Fruit fly (Drosophila melanogaster) whole organism, embryonic: ENCODE results near the gene CG32647.
A peak's percentile ranks its signal among the peaks of the same experiment; 100 is the strongest.

Source experiments
- Antp ChIP-seq: fragments of 200-800 bp; sonication (Bioruptor generic); optimal IDR thresholded peaks from 3 replicates; lab custom pipeline; 2016; ENCODE audit warnings: missing biosample characterization, missing genetic modification characterization
- Bteb2 ChIP-seq: fragments of 200-800 bp; sonication (Bioruptor generic); optimal IDR thresholded peaks from 2 replicates; lab custom pipeline; 2016; ENCODE audit warnings: missing biosample characterization, missing genetic modification characterization
- CG10321 ChIP-seq: fragments of 200-800 bp; sonication (Bioruptor generic); IDR thresholded peaks from 2 replicates; pipeline ENCODE4 v1.3.6; 2022; ENCODE audit warnings: missing biosample characterization, missing genetic modification characterization
- CG10366 ChIP-seq: fragments of 200-800 bp; sonication (Bioruptor generic); IDR thresholded peaks from 2 replicates; pipeline ENCODE4 v1.3.6; 2022; ENCODE audit warnings: missing biosample characterization, missing genetic modification characterization
- CG10431 ChIP-seq: fragments of 200-800 bp; sonication (Bioruptor generic); optimal IDR thresholded peaks from 3 replicates; lab custom pipeline; 2018; ENCODE audit warnings: missing biosample characterization, mild to moderate bottlenecking, missing genetic modification characterization
- CG10462 ChIP-seq: fragments of 200-800 bp; sonication (Bioruptor generic); optimal IDR thresholded peaks from 2 replicates; lab custom pipeline; 2016; ENCODE audit warnings: missing biosample characterization, missing genetic modification characterization
- CG11504 ChIP-seq: fragments of 200-800 bp; sonication (Bioruptor generic); optimal IDR thresholded peaks from 3 replicates; lab custom pipeline; 2019; ENCODE audit warnings: missing biosample characterization, mild to moderate bottlenecking, missing genetic modification characterization, moderate library complexity
- CG12391 ChIP-seq: fragments of 200-800 bp; sonication (Bioruptor generic); optimal IDR thresholded peaks from 3 replicates; lab custom pipeline; 2018; ENCODE audit warnings: missing biosample characterization, mild to moderate bottlenecking, missing genetic modification characterization, moderate library complexity
- CG12942 ChIP-seq: fragments of 200-800 bp; sonication (Bioruptor generic); optimal IDR thresholded peaks from 3 replicates; lab custom pipeline; 2016; ENCODE audit warnings: missing biosample characterization, missing genetic modification characterization
- CG14710 ChIP-seq: fragments of 200-800 bp; sonication (Bioruptor generic); optimal IDR thresholded peaks from 3 replicates; lab custom pipeline; 2019; ENCODE audit warnings: missing biosample characterization, mild to moderate bottlenecking, missing genetic modification characterization, moderate library complexity
- CG15479 ChIP-seq: fragments of 200-800 bp; sonication (Bioruptor generic); optimal IDR thresholded peaks from 3 replicates; lab custom pipeline; 2019; ENCODE audit warnings: missing biosample characterization, mild to moderate bottlenecking, missing genetic modification characterization, moderate library complexity
- CG17328 ChIP-seq: fragments of 200-800 bp; sonication (Bioruptor generic); IDR thresholded peaks from 2 replicates; pipeline ENCODE4 v1.3.6; 2022; ENCODE audit warnings: missing biosample characterization, missing genetic modification characterization
- CG17802 ChIP-seq: fragments of 200-800 bp; sonication (Bioruptor generic); optimal IDR thresholded peaks from 2 replicates; lab custom pipeline; 2018; ENCODE audit warnings: missing biosample characterization, mild to moderate bottlenecking, missing genetic modification characterization, moderate library complexity
- CG17829 ChIP-seq: fragments of 200-800 bp; optimal IDR thresholded peaks from 2 replicates; lab custom pipeline; 2019; ENCODE audit warnings: missing biosample characterization, mild to moderate bottlenecking, missing genetic modification characterization, moderate library complexity
- CG31365 ChIP-seq: fragments of 200-800 bp; sonication (Bioruptor generic); optimal IDR thresholded peaks from 2 replicates; lab custom pipeline; 2018; ENCODE audit warnings: missing biosample characterization, mild to moderate bottlenecking, missing genetic modification characterization
- CG6813 ChIP-seq: fragments of 200-800 bp; sonication (Bioruptor generic); optimal IDR thresholded peaks from 2 replicates; lab custom pipeline; 2017; ENCODE audit warnings: missing biosample characterization, missing genetic modification characterization, mild to moderate bottlenecking, moderate library complexity, missing genetic modification reagents
- CoRest ChIP-seq: fragments of 200-800 bp; sonication (Bioruptor generic); optimal IDR thresholded peaks from 3 replicates; lab custom pipeline; 2018; ENCODE audit warnings: missing biosample characterization, mild to moderate bottlenecking, missing genetic modification characterization, moderate library complexity
- Dek ChIP-seq: fragments of 200-800 bp; sonication (Bioruptor generic); optimal IDR thresholded peaks from 3 replicates; lab custom pipeline; 2019; ENCODE audit warnings: missing biosample characterization, mild to moderate bottlenecking, missing genetic modification characterization, moderate library complexity
- Dip3 ChIP-seq: fragments of 200-800 bp; sonication (Bioruptor generic); optimal IDR thresholded peaks from 3 replicates; lab custom pipeline; 2016; ENCODE audit warnings: missing biosample characterization, missing genetic modification characterization
- Dref ChIP-seq: fragments of 200-800 bp; sonication (Bioruptor generic); IDR thresholded peaks from 2 replicates; pipeline ENCODE4 v1.3.6; 2022; ENCODE audit warnings: missing biosample characterization, missing genetic modification characterization
- HHEX ChIP-seq: fragments of 200-800 bp; sonication (Bioruptor generic); optimal IDR thresholded peaks from 3 replicates; lab custom pipeline; 2017; ENCODE audit warnings: missing biosample characterization, mild to moderate bottlenecking, missing genetic modification characterization, missing genetic modification reagents
- HmgD ChIP-seq: fragments of 200-800 bp; sonication (Bioruptor generic); optimal IDR thresholded peaks from 3 replicates; lab custom pipeline; 2016; ENCODE audit warnings: missing biosample characterization, missing genetic modification characterization
- Max ChIP-seq: fragments of 200-800 bp; sonication (Bioruptor generic); optimal IDR thresholded peaks from 2 replicates; lab custom pipeline; 2016; ENCODE audit warnings: missing biosample characterization, mild to moderate bottlenecking, missing genetic modification characterization
- Nf-YB ChIP-seq: fragments of 200-800 bp; sonication (Bioruptor generic); optimal IDR thresholded peaks from 3 replicates; lab custom pipeline; 2019; ENCODE audit warnings: missing biosample characterization, mild to moderate bottlenecking, missing genetic modification characterization, moderate library complexity
- Poxn ChIP-seq: fragments of 200-800 bp; sonication (Bioruptor generic); IDR thresholded peaks from 2 replicates; pipeline ENCODE4 v1.3.6; 2022; ENCODE audit warnings: missing biosample characterization, missing genetic modification characterization
- Six4 ChIP-seq: fragments of 200-800 bp; sonication (Bioruptor generic); optimal IDR thresholded peaks from 2 replicates; lab custom pipeline; 2016; ENCODE audit warnings: missing biosample characterization, missing genetic modification characterization
- Spps ChIP-seq: fragments of 200-800 bp; sonication (Bioruptor generic); optimal IDR thresholded peaks from 2 replicates; lab custom pipeline; 2018; ENCODE audit warnings: missing biosample characterization, mild to moderate bottlenecking, missing genetic modification characterization
- Usf ChIP-seq: fragments of 200-800 bp; sonication (Bioruptor generic); optimal IDR thresholded peaks from 2 replicates; lab custom pipeline; 2017; ENCODE audit warnings: missing genotype, missing biosample characterization, missing genetic modification characterization
- Xrp1 ChIP-seq: fragments of 200-800 bp; sonication (Bioruptor generic); IDR thresholded peaks from 2 replicates; pipeline ENCODE4 v1.3.6; 2022; ENCODE audit warnings: missing biosample characterization, missing genetic modification characterization
- aop ChIP-seq: fragments of 200-800 bp; sonication (Bioruptor generic); IDR thresholded peaks from 2 replicates; pipeline ENCODE4 v1.3.6; 2022; ENCODE audit warnings: missing biosample characterization, missing genetic modification characterization
- esg ChIP-seq: fragments of 200-800 bp; sonication (Bioruptor generic); conservative IDR thresholded peaks from 2 replicates; pipeline ENCODE4 v1.3.6; 2022; ENCODE audit warnings: missing biosample characterization, missing genetic modification characterization
- gem ChIP-seq: fragments of 200-800 bp; sonication (Bioruptor generic); optimal IDR thresholded peaks from 2 replicates; lab custom pipeline; 2019; ENCODE audit warnings: missing biosample characterization, mild to moderate bottlenecking, missing genetic modification characterization, moderate library complexity
- gsb-n ChIP-seq: fragments of 200-800 bp; sonication (Bioruptor generic); optimal IDR thresholded peaks from 3 replicates; lab custom pipeline; 2018; ENCODE audit warnings: missing biosample characterization, mild to moderate bottlenecking, missing genetic modification characterization
- gt ChIP-seq: fragments of 200-800 bp; sonication (Bioruptor generic); IDR thresholded peaks from 2 replicates; pipeline ENCODE4 v1.3.6; 2022; ENCODE audit warnings: missing biosample characterization, missing genetic modification characterization
- ham ChIP-seq: fragments of 200-800 bp; sonication (Bioruptor generic); IDR thresholded peaks from 2 replicates; pipeline ENCODE4 v1.3.6; 2022; ENCODE audit warnings: missing biosample characterization, missing genetic modification characterization
- her ChIP-seq: fragments of 200-800 bp; sonication (Bioruptor generic); optimal IDR thresholded peaks from 2 replicates; lab custom pipeline; 2016; ENCODE audit warnings: missing biosample characterization, missing genetic modification characterization
- insv ChIP-seq, 2 experiments: fragments of 200-800 bp; sonication (Bioruptor generic); optimal IDR thresholded peaks; 3 replicates each; lab custom pipeline; 2016 to 2018; ENCODE audit warnings: missing biosample characterization in 2 of 2, missing genetic modification characterization in 2 of 2
- lab ChIP-seq: fragments of 200-800 bp; sonication (Bioruptor generic); optimal IDR thresholded peaks from 3 replicates; lab custom pipeline; 2017; ENCODE audit warnings: missing biosample characterization, missing genetic modification characterization, mild to moderate bottlenecking, moderate library complexity, missing genetic modification reagents
- nerfin-1 ChIP-seq: fragments of 200-800 bp; sonication (Bioruptor generic); optimal IDR thresholded peaks from 3 replicates; lab custom pipeline; 2019; ENCODE audit warnings: missing biosample characterization, mild to moderate bottlenecking, missing genetic modification characterization, moderate library complexity
- nmo ChIP-seq: fragments of 200-800 bp; sonication (Bioruptor generic); optimal IDR thresholded peaks from 2 replicates; lab custom pipeline; 2018; ENCODE audit warnings: missing biosample characterization, mild to moderate bottlenecking, missing genetic modification characterization, moderate library complexity
- prd ChIP-seq, 3 experiments: fragments of >200 bp in 2 of 3; fragments of 200-800 bp in 1 of 3; sonication (Bioruptor generic) in 1 of 3; optimal IDR thresholded peaks in 2 of 3; IDR thresholded peaks in 1 of 3; 2 replicates in 2 of 3; 3 replicates in 1 of 3; pipeline versions ENCODE4 v1.3.6 to Lab custom; 2017 to 2022; ENCODE audit warnings: missing biosample characterization in 1 of 3, missing genetic modification characterization in 1 of 3
- schlank ChIP-seq: fragments of 200-800 bp; sonication (Bioruptor generic); optimal IDR thresholded peaks from 2 replicates; lab custom pipeline; 2018; ENCODE audit warnings: missing biosample characterization, mild to moderate bottlenecking, missing genetic modification characterization
- sens ChIP-seq: fragments of 200-800 bp; sonication (Bioruptor generic); peaks from one replicate; lab custom pipeline; 2016; ENCODE audit warnings: missing biosample characterization, missing genetic modification characterization
- stwl ChIP-seq: fragments of 200-800 bp; sonication (Bioruptor generic); optimal IDR thresholded peaks from 3 replicates; lab custom pipeline; 2018; ENCODE audit warnings: missing biosample characterization, mild to moderate bottlenecking, missing genetic modification characterization, moderate library complexity
- tll ChIP-seq, 2 experiments: fragments of 200-800 bp in 1 of 2; fragments of >200 bp in 1 of 2; sonication (Bioruptor generic) in 1 of 2; optimal IDR thresholded peaks; 2 replicates each; lab custom pipeline; 2017 to 2019; ENCODE audit warnings: missing biosample characterization in 2 of 2, missing genetic modification characterization in 2 of 2, mild to moderate bottlenecking in 1 of 2, moderate library complexity in 1 of 2
- twi ChIP-seq: fragments of 200-800 bp; optimal IDR thresholded peaks from 2 replicates; lab custom pipeline; 2019; ENCODE audit warnings: missing biosample characterization, mild to moderate bottlenecking, missing genetic modification characterization, moderate library complexity
- zfh2 ChIP-seq: fragments of 200-800 bp; sonication (Bioruptor generic); optimal IDR thresholded peaks from 2 replicates; lab custom pipeline; 2016; ENCODE audit warnings: missing biosample characterization, missing genetic modification characterization

Gene CG32647

DNA sequence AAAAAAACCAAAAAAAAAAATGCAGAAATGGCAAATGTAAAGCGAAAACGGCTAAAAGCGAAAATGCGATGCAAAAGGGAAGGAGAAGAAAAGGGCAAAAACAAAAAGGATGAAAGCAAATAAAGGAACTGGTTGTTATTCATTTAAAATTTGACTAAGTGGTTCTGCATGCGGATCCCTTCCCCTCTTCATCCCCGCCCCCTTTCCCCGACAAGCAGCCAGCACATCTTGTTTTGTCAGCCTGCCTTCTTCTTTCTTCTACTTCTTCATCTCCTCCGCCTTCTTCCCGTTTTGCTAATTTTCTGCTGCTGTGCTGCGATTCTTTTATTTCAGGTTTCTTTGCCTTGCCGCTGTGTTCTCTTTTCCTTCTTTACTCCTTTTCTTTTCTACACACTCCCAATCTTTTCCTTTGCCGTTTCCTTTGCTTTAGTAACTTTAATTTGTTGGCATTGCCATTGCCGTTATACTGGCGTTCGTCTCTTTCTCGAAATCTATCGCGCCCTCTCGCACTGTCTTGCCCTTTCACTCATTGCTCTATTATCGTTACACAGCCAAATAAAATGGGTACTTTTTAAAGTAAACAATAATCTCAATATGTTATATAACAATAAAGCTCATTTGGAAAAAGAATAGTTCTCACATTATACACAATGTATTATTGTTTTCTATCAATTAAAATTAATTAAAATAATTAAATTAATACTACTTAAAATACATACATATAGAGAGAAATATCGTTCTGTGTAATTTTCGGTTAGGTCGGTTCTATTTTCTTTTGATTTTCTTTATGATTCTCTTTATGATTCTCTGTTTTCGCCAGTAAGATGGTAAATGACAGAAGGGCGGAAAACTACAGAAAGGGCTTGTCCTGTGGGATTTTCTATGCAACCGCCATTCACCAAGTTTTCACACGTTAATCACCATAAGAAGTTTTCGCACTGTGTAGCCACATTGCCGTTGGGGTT, 36.7 kb downstream of the CG32647 start (continued):
- TF ChIP-seq Usf (GFP tag; lab: Kevin White, UChicago) (peak; percentile 40), CG17802 (tag; lab: Kevin White, UChicago) (no peak), CG10431 (GFP tag; lab: Kevin White, UChicago) (no peak), Antp (GFP tag; lab: Kevin White, UChicago) (no peak), insv (GFP tag; optimal IDR thresholded peaks at IDR 0.05; lab: Kevin White, UChicago) (no peak), CG17829 (tag; lab: Kevin White, UChicago) (peak; percentile 86), Spps (peak; percentile 49), twi (tag; lab: Kevin White, UChicago) (peak; percentile 35), nmo (GFP tag; lab: Kevin White, UChicago) (peak; percentile 86), her (GFP tag; lab: Kevin White, UChicago) (no peak), Bteb2 (GFP tag; lab: Kevin White, UChicago) (no peak), gt (no peak), gem (peak; percentile 87), CG31365 (no peak), stwl (tag; lab: Kevin White, UChicago) (peak; percentile 17), Dip3 (GFP tag; lab: Kevin White, UChicago) (no peak), Nf-YB (GFP tag; lab: Kevin White, UChicago) (peak; percentile 49), Dek (tag; lab: Kevin White, UChicago) (peak; percentile 4), Max (no peak), Six4 (GFP tag; lab: Kevin White, UChicago) (peak; percentile 59), Xrp1 (GFP tag; lab: Robert Waterston, UW) (peak; percentile 79), zfh2 (GFP tag; lab: Kevin White, UChicago) (no peak), CG10366 (GFP tag; lab: Robert Waterston, UW) (no peak), CG11504 (peak; percentile 83), CG15479 (peak; percentile 58), CoRest (tag; lab: Kevin White, UChicago) (peak; percentile 77), CG14710 (tag; lab: Kevin White, UChicago) (peak; percentile 79), nerfin-1 (tag; lab: Kevin White, UChicago) (peak; percentile 40), HHEX (GFP tag; lab: Kevin White, UChicago) (peak; percentile 17), CG12391 (tag; lab: Kevin White, UChicago) (peak; percentile 81), CG17328 (GFP tag; lab: Robert Waterston, UW) (peak; percentile 37; the same call in 1 of the 2 replicates), esg (GFP tag; lab: Robert Waterston, UW) (0 out of 2 replicates have a peak, but pooled peaks have one; percentile 8), ham (no peak), lab (GFP tag; lab: Kevin White, UChicago) (peak; percentile 64), CG12942 (GFP tag; lab: Kevin White, UChicago) (peak; percentile 1), CG10321 (peak; percentile 44), Dref (GFP tag; lab: Robert Waterston, UW) (no peak), aop (GFP tag; lab: Robert Waterston, UW) (no peak), CG10462 (GFP tag; lab: Kevin White, UChicago) (no peak), schlank (tag; lab: Kevin White, UChicago) (no peak), sens (peak; percentile 81), prd (optimal IDR thresholded peaks at IDR 0.05; lab: Kevin White, UChicago) (no peak), prd (GFP tag; IDR thresholded peaks at IDR 0.05; lab: Robert Waterston, UW) (peak; percentile 59; the same call in 2 of the 3 replicates), tll (GFP tag; optimal IDR thresholded peaks at IDR 0.05; lab: Kevin White, UChicago) (peak in 1 of 2 experiments; percentile 57), gsb-n (tag; lab: Kevin White, UChicago) (peak; percentile 86), HmgD (GFP tag; lab: Kevin White, UChicago) (no peak), CG6813 (GFP tag; lab: Kevin White, UChicago) (no peak), Poxn (GFP tag; lab: Robert Waterston, UW) (no peak)
